In genomic region chr2L:3769718-3770461, dm6 we compare ENCODE assay signal across 5 fruit fly cellular contexts.
A peak's percentile ranks its signal among the peaks of the same experiment; 100 is the strongest.
TF ChIP-seq lines count a peak whose summit lies in the region.

No protein-coding gene starts in this region.

- no peak for TF ChIP-seq CTCF in whole organism, embryonic (GFP tag; optimal IDR thresholded peaks at IDR 0.05; lab: Kevin White, UChicago)

TF ChIP-seq in whole organism, adult, 20 proteins besides CTCF, POLR2A, EP300 and RAD21:
- TF ChIP-seq kay (GFP tag; lab: Kevin White, UChicago; ENCODE audit: borderline replicate concordance) (peak; percentile 55), bab1 (GFP tag; optimal IDR thresholded peaks at IDR 0.05; lab: Kevin White, UChicago) (no peak), Crg-1 (GFP tag; optimal IDR thresholded peaks at IDR 0.05; lab: Kevin White, UChicago) (no peak)

TF ChIP-seq in whole organism, embryonic, 481 proteins besides CTCF, POLR2A, EP300 and RAD21 (continues in another document):
- no peak for TF ChIP-seq crol (GFP tag; IDR thresholded peaks at IDR 0.05; lab: Robert Waterston, UW)
- peak; percentile 47 for TF ChIP-seq nerfin-1 (tag; optimal IDR thresholded peaks at IDR 0.05; lab: Kevin White, UChicago)
- TF ChIP-seq CG15601 (tag; optimal IDR thresholded peaks at IDR 0.05; lab: Kevin White, UChicago): peak; percentile 70
- peak; percentile 58 for TF ChIP-seq pros (GFP tag; optimal IDR thresholded peaks at IDR 0.05; lab: Kevin White, UChicago)
- TF ChIP-seq cato (GFP tag; optimal IDR thresholded peaks at IDR 0.05; lab: Kevin White, UChicago; ENCODE audit: borderline replicate concordance): no peak
- peak; percentile 66 for TF ChIP-seq CG7839 (tag; optimal IDR thresholded peaks at IDR 0.05; lab: Kevin White, UChicago)
- TF ChIP-seq CG15011 (GFP tag; optimal IDR thresholded peaks at IDR 0.05; lab: Kevin White, UChicago): peak; percentile 25
- TF ChIP-seq Adf1 (GFP tag; IDR thresholded peaks at IDR 0.05; lab: Robert Waterston, UW): no peak
- TF ChIP-seq jumu (GFP tag; optimal IDR thresholded peaks at IDR 0.05; lab: Kevin White, UChicago): no peak
- peak; percentile 47 for TF ChIP-seq croc (GFP tag; conservative IDR thresholded peaks at IDR 0.05; lab: Robert Waterston, UW)
- TF ChIP-seq CG31224 (GFP tag; IDR thresholded peaks at IDR 0.05; lab: Robert Waterston, UW): peak; percentile 39; the same call in 1 of the 2 replicates
- TF ChIP-seq CG15696 (tag; optimal IDR thresholded peaks at IDR 0.05; lab: Kevin White, UChicago): peak; percentile 54
- TF ChIP-seq Rx (GFP tag; IDR thresholded peaks at IDR 0.05; lab: Robert Waterston, UW): no peak
- no peak for TF ChIP-seq Mad (GFP tag; optimal IDR thresholded peaks at IDR 0.05; lab: Kevin White, UChicago)
- TF ChIP-seq CG14441 (GFP tag; IDR thresholded peaks at IDR 0.05; lab: Robert Waterston, UW): no peak
- no peak for TF ChIP-seq CG10654 (GFP tag; optimal IDR thresholded peaks at IDR 0.05; lab: Kevin White, UChicago)
- no peak for TF ChIP-seq BEAF-32 (GFP tag; optimal IDR thresholded peaks at IDR 0.05; lab: Kevin White, UChicago)
- peak; percentile 8 for TF ChIP-seq CG33557 (GFP tag; optimal IDR thresholded peaks at IDR 0.05; lab: Kevin White, UChicago)
- no peak for TF ChIP-seq H15 (GFP tag; IDR thresholded peaks at IDR 0.05; lab: Robert Waterston, UW)
- TF ChIP-seq Doc3 (GFP tag; IDR thresholded peaks at IDR 0.05; lab: Robert Waterston, UW; ENCODE audit: partially characterized antibody): no peak
- TF ChIP-seq Gug (GFP tag; IDR thresholded peaks at IDR 0.05; lab: Robert Waterston, UW): no peak
- TF ChIP-seq CG18011 (GFP tag; optimal IDR thresholded peaks at IDR 0.05; lab: Kevin White, UChicago): no peak

TF ChIP-seq in whole organism, prepupa, 60 proteins besides CTCF, POLR2A, EP300 and RAD21 (continues in another document):
- TF ChIP-seq topi (GFP tag; optimal IDR thresholded peaks at IDR 0.05; lab: Kevin White, UChicago): peak; percentile 35
- TF ChIP-seq Smox (GFP tag; optimal IDR thresholded peaks at IDR 0.05; lab: Kevin White, UChicago): peak; percentile 40
- TF ChIP-seq esn (GFP tag; optimal IDR thresholded peaks at IDR 0.05; lab: Kevin White, UChicago): peak; percentile 70
- TF ChIP-seq CG10631 (GFP tag; optimal IDR thresholded peaks at IDR 0.05; lab: Kevin White, UChicago): peak; percentile 78
- peak; percentile 28 for TF ChIP-seq fd59A (GFP tag; optimal IDR thresholded peaks at IDR 0.05; lab: Kevin White, UChicago)
- TF ChIP-seq pdm3 (GFP tag; optimal IDR thresholded peaks at IDR 0.05; lab: Kevin White, UChicago): peak; percentile 36
- TF ChIP-seq Sox14 (GFP tag; optimal IDR thresholded peaks at IDR 0.05; lab: Kevin White, UChicago): no peak
- peak; percentile 78 for TF ChIP-seq OdsH (GFP tag; optimal IDR thresholded peaks at IDR 0.05; lab: Kevin White, UChicago)
- TF ChIP-seq achi (GFP tag; optimal IDR thresholded peaks at IDR 0.05; lab: Kevin White, UChicago): peak; percentile 75
- TF ChIP-seq Eip93F (GFP tag; optimal IDR thresholded peaks at IDR 0.05; lab: Kevin White, UChicago): no peak
- TF ChIP-seq Lpt (GFP tag; optimal IDR thresholded peaks at IDR 0.05; lab: Kevin White, UChicago): peak; percentile 54
- TF ChIP-seq fd85E (GFP tag; optimal IDR thresholded peaks at IDR 0.05; lab: Kevin White, UChicago): peak; percentile 29
- TF ChIP-seq CG10669 (GFP tag; optimal IDR thresholded peaks at IDR 0.05; lab: Kevin White, UChicago): peak; percentile 62
- peak; percentile 80 for TF ChIP-seq CG3032 (tag; optimal IDR thresholded peaks at IDR 0.05; lab: Kevin White, UChicago)
- TF ChIP-seq fkh (GFP tag; optimal IDR thresholded peaks at IDR 0.05; lab: Kevin White, UChicago): no peak
- no peak for TF ChIP-seq Sox102F (GFP tag; optimal IDR thresholded peaks at IDR 0.05; lab: Kevin White, UChicago)
- TF ChIP-seq Hr4 (GFP tag; optimal IDR thresholded peaks at IDR 0.05; lab: Kevin White, UChicago): peak; percentile 46
- peak; percentile 21; the same call in 1 of the 3 replicates for TF ChIP-seq eg (GFP tag; IDR thresholded peaks at IDR 0.05; lab: Robert Waterston, UW)
- TF ChIP-seq Gug (GFP tag; IDR thresholded peaks at IDR 0.05; lab: Robert Waterston, UW): no peak
- peak; percentile 69 to 76 for TF ChIP-seq ss (GFP tag; optimal IDR thresholded peaks at IDR 0.05; lab: Kevin White, UChicago)
- no peak for TF ChIP-seq Hr38 (GFP tag; optimal IDR thresholded peaks at IDR 0.05; lab: Kevin White, UChicago)
- TF ChIP-seq CG6854 (GFP tag; optimal IDR thresholded peaks at IDR 0.05; lab: Kevin White, UChicago): no peak
- peak; percentile 79 for TF ChIP-seq dsx (GFP tag; optimal IDR thresholded peaks at IDR 0.05; lab: Kevin White, UChicago; ENCODE audit: poor library complexity, severe bottlenecking)

TF ChIP-seq in whole organism, pupa, 21 proteins besides CTCF, POLR2A, EP300 and RAD21:
- TF ChIP-seq CG14655 (GFP tag; optimal IDR thresholded peaks at IDR 0.05; lab: Kevin White, UChicago) (peak; percentile 80), CG4496 (GFP tag; IDR thresholded peaks at IDR 0.05; lab: Robert Waterston, UW) (no peak; the same call in 2 of the 3 replicates), EcR (GFP tag; optimal IDR thresholded peaks at IDR 0.05; lab: Kevin White, UChicago) (peak; percentile 73), CG9948 (tag; optimal IDR thresholded peaks at IDR 0.05; lab: Kevin White, UChicago) (peak; percentile 80), CG34367 (tag; optimal IDR thresholded peaks at IDR 0.05; lab: Kevin White, UChicago) (peak; percentile 56), D1 (tag; optimal IDR thresholded peaks at IDR 0.05; lab: Kevin White, UChicago) (peak; percentile 72), CG17806 (tag; optimal IDR thresholded peaks at IDR 0.05; lab: Kevin White, UChicago) (peak; percentile 77), CG15710 (tag; optimal IDR thresholded peaks at IDR 0.05; lab: Kevin White, UChicago) (peak; percentile 80), Pif1B (GFP tag; optimal IDR thresholded peaks at IDR 0.05; lab: Kevin White, UChicago) (peak; percentile 57), gl (tag; optimal IDR thresholded peaks at IDR 0.05; lab: Kevin White, UChicago) (peak; percentile 54), Snoo (tag; optimal IDR thresholded peaks at IDR 0.05; lab: Kevin White, UChicago) (peak; percentile 42), Ets98B (GFP tag; IDR thresholded peaks at IDR 0.05; lab: Robert Waterston, UW) (no peak), rn (GFP tag; IDR thresholded peaks at IDR 0.05; lab: Robert Waterston, UW) (peak; percentile 31; the same call in 1 of the 2 replicates), CG32121 (GFP tag; IDR thresholded peaks at IDR 0.05; lab: Robert Waterston, UW) (peak; percentile 58), CG8301 (tag; optimal IDR thresholded peaks at IDR 0.05; lab: Kevin White, UChicago) (peak; percentile 70), Pif1A (GFP tag; optimal IDR thresholded peaks at IDR 0.05; lab: Kevin White, UChicago) (peak; percentile 39), CG8159 (tag; optimal IDR thresholded peaks at IDR 0.05; lab: Kevin White, UChicago) (peak; percentile 81), CG10348 (GFP tag; IDR thresholded peaks at IDR 0.05; lab: Robert Waterston, UW) (no peak), CG12605 (GFP tag; IDR thresholded peaks at IDR 0.05; lab: Robert Waterston, UW) (peak; percentile 14; the same call in 1 of the 2 replicates), fd96Ca (GFP tag; IDR thresholded peaks at IDR 0.05; lab: Robert Waterston, UW) (no peak), CG13204 (GFP tag; optimal IDR thresholded peaks at IDR 0.05; lab: Kevin White, UChicago) (no peak)

TF ChIP-seq in whole organism, wandering third instar larva, 38 proteins besides CTCF, POLR2A, EP300 and RAD21 (continues in another document):
- TF ChIP-seq rgr (GFP tag; optimal IDR thresholded peaks at IDR 0.05; lab: Kevin White, UChicago): peak; percentile 52
- no peak for TF ChIP-seq Dif (GFP tag; optimal IDR thresholded peaks at IDR 0.05; lab: Kevin White, UChicago; ENCODE audit: partially characterized antibody)
- TF ChIP-seq psq (GFP tag; optimal IDR thresholded peaks at IDR 0.05; lab: Kevin White, UChicago): peak; percentile 77
- TF ChIP-seq woc (GFP tag; optimal IDR thresholded peaks at IDR 0.05; lab: Kevin White, UChicago): peak; percentile 1
- peak; percentile 66 for TF ChIP-seq OdsH (GFP tag; optimal IDR thresholded peaks at IDR 0.05; lab: Kevin White, UChicago)
- TF ChIP-seq CG32264 (GFP tag; optimal IDR thresholded peaks at IDR 0.05; lab: Kevin White, UChicago): no peak
- TF ChIP-seq Jra (GFP tag; optimal IDR thresholded peaks at IDR 0.05; lab: Kevin White, UChicago): no peak
- peak; percentile 4 for TF ChIP-seq dmrt93B (GFP tag; optimal IDR thresholded peaks at IDR 0.05; lab: Kevin White, UChicago)
- no peak for TF ChIP-seq sv (GFP tag; optimal IDR thresholded peaks at IDR 0.05; lab: Kevin White, UChicago)
- TF ChIP-seq Rel (GFP tag; optimal IDR thresholded peaks at IDR 0.05; lab: Kevin White, UChicago): no peak
- TF ChIP-seq Rel (tag; optimal IDR thresholded peaks at IDR 0.05; lab: Kevin White, UChicago): no peak
- no peak for TF ChIP-seq lola (GFP tag; optimal IDR thresholded peaks at IDR 0.05; lab: Kevin White, UChicago)
- TF ChIP-seq fru (GFP tag; optimal IDR thresholded peaks at IDR 0.05; lab: Kevin White, UChicago): peak; percentile 51
- TF ChIP-seq dl (GFP tag; optimal IDR thresholded peaks at IDR 0.05; lab: Kevin White, UChicago; ENCODE audit: insufficient read depth in 1 of 2, partially characterized antibody in 2 of 2): no peak
- TF ChIP-seq Hnf4 (GFP tag; optimal IDR thresholded peaks at IDR 0.05; lab: Kevin White, UChicago): peak; percentile 16
- no peak for TF ChIP-seq CrebA (GFP tag; optimal IDR thresholded peaks at IDR 0.05; lab: Kevin White, UChicago; ENCODE audit: borderline replicate concordance)
- no peak for TF ChIP-seq Myc (optimal IDR thresholded peaks at IDR 0.05; lab: Kevin White, UChicago)
- TF ChIP-seq h (GFP tag; optimal IDR thresholded peaks at IDR 0.05; lab: Kevin White, UChicago): peak; percentile 45
- no peak for TF ChIP-seq ey (GFP tag; optimal IDR thresholded peaks at IDR 0.05; lab: Kevin White, UChicago)
- peak in 1 of 2 experiments; percentile 63 for TF ChIP-seq foxo (GFP tag; optimal IDR thresholded peaks at IDR 0.05; lab: Kevin White, UChicago)
- no peak for TF ChIP-seq Abd-B (GFP tag; optimal IDR thresholded peaks at IDR 0.05; lab: Kevin White, UChicago)
- TF ChIP-seq HLH106 (tag; optimal IDR thresholded peaks at IDR 0.05; lab: Kevin White, UChicago): peak; percentile 65
- no peak for TF ChIP-seq Vsx2 (GFP tag; optimal IDR thresholded peaks at IDR 0.05; lab: Kevin White, UChicago; ENCODE audit: partially characterized antibody)
- TF ChIP-seq GATAd (GFP tag; optimal IDR thresholded peaks at IDR 0.05; lab: Kevin White, UChicago): no peak
- TF ChIP-seq Sp1 (GFP tag; optimal IDR thresholded peaks at IDR 0.05; lab: Kevin White, UChicago): peak; percentile 71
- TF ChIP-seq Hr78 (GFP tag; optimal IDR thresholded peaks at IDR 0.05; lab: Kevin White, UChicago): no peak
- no peak for TF ChIP-seq tai (GFP tag; optimal IDR thresholded peaks at IDR 0.05; lab: Kevin White, UChicago)
- no peak for TF ChIP-seq usp (GFP tag; optimal IDR thresholded peaks at IDR 0.05; lab: Kevin White, UChicago)
- no peak for TF ChIP-seq jim (GFP tag; optimal IDR thresholded peaks at IDR 0.05; lab: Kevin White, UChicago)
- no peak for TF ChIP-seq CG9705 (GFP tag; optimal IDR thresholded peaks at IDR 0.05; lab: Kevin White, UChicago)
